Fruit fly (Drosophila melanogaster): ENCODE results near the gene Diap1.
A peak's percentile ranks its signal among the peaks of the same experiment; 100 is the strongest.

- TF ChIP-seq CG10348 (GFP tag; IDR thresholded peaks at IDR 0.05) = no peak
- TF ChIP-seq Snoo (tag; optimal IDR thresholded peaks at IDR 0.05) = no peak
- no peak for TF ChIP-seq rn (GFP tag; IDR thresholded peaks at IDR 0.05)
- TF ChIP-seq fd96Ca (GFP tag; IDR thresholded peaks at IDR 0.05) = peak; percentile 60; the same call in 2 of the 3 replicates
- TF ChIP-seq CG8159 (tag; optimal IDR thresholded peaks at IDR 0.05) = peak; percentile 58
- TF ChIP-seq D1 (tag; optimal IDR thresholded peaks at IDR 0.05) = no peak
Measured at dm6 chr3L:16021064-16021683, 29.7 kb downstream of the Diap1 start.
